Worm (Caenorhabditis elegans) whole organism, early embryonic: ENCODE data around the gene set-8.

Experiments used
- B0310.2 ChIP-seq: sonication (generic microtip); optimal IDR thresholded peaks from 2 replicates; lab custom pipeline; 2016; ENCODE audit warnings: mild to moderate bottlenecking, missing genetic modification characterization, missing compliant biosample characterization
- F13C5.2 ChIP-seq: sonication (generic microtip); optimal IDR thresholded peaks from 2 replicates; lab custom pipeline; 2017; ENCODE audit warnings: mild to moderate bottlenecking, missing genetic modification characterization, inconsistent platforms, missing compliant biosample characterization
- aly-1 ChIP-seq: sonication (generic microtip); optimal IDR thresholded peaks from 2 replicates; lab custom pipeline; 2016; ENCODE audit warnings: missing genetic modification characterization, missing compliant biosample characterization
- ama-1 ChIP-seq: fragments of 150-350 bp; optimal IDR thresholded peaks from 2 replicates; lab custom pipeline; 2014
- ceh-13 ChIP-seq: fragments of 200-800 bp; sonication (Bioruptor generic); optimal IDR thresholded peaks from 2 replicates; lab custom pipeline; 2018; ENCODE audit warnings: mild to moderate bottlenecking, missing genetic modification characterization, missing compliant biosample characterization
- ceh-36 ChIP-seq: sonication (generic microtip); optimal IDR thresholded peaks from 2 replicates; lab custom pipeline; 2016; ENCODE audit warnings: missing genetic modification characterization, inconsistent platforms, missing compliant biosample characterization
- ets-7 ChIP-seq: sonication (generic microtip); optimal IDR thresholded peaks from 2 replicates; lab custom pipeline; 2016; ENCODE audit warnings: missing genotype, missing genetic modification characterization, missing compliant biosample characterization
- flt-1 ChIP-seq: fragments of 200-800 bp; sonication (Bioruptor generic); IDR thresholded peaks from 2 replicates; pipeline ENCODE4 v1.3.6; 2022; ENCODE audit warnings: missing genetic modification characterization, missing compliant biosample characterization
- hmbx-1 ChIP-seq: sonication (generic microtip); optimal IDR thresholded peaks from 2 replicates; lab custom pipeline; 2016; ENCODE audit warnings: mild to moderate bottlenecking, missing genetic modification characterization, missing compliant biosample characterization
- hmg-4 ChIP-seq: fragments of 200-800 bp; sonication (Bioruptor generic); optimal IDR thresholded peaks from 2 replicates; lab custom pipeline; 2018; ENCODE audit warnings: mild to moderate bottlenecking, missing genetic modification characterization, missing compliant biosample characterization
- hnd-1 ChIP-seq: sonication (generic microtip); optimal IDR thresholded peaks from 2 replicates; lab custom pipeline; 2016; ENCODE audit warnings: missing genetic modification characterization, missing compliant biosample characterization
- pes-1 ChIP-seq: fragments of 200-800 bp; sonication (Bioruptor generic); IDR thresholded peaks from 2 replicates; pipeline ENCODE4 v1.3.6; 2022; ENCODE audit warnings: missing genetic modification reagents, missing genetic modification characterization, missing compliant biosample characterization
- scrt-1 ChIP-seq: fragments of 200-800 bp; sonication (Bioruptor generic); IDR thresholded peaks from 2 replicates; pipeline ENCODE4 v1.3.6; 2022; ENCODE audit warnings: missing genetic modification characterization, missing compliant biosample characterization
- sea-1 ChIP-seq: fragments of 200-800 bp; sonication (Bioruptor generic); conservative IDR thresholded peaks from 2 replicates; pipeline ENCODE4 v1.3.6; 2022; ENCODE audit warnings: missing genetic modification characterization, missing compliant biosample characterization
- tbx-11 ChIP-seq: fragments of 200-800 bp; sonication (Bioruptor generic); IDR thresholded peaks from 2 replicates; pipeline ENCODE4 v1.3.6; 2022; ENCODE audit warnings: missing genetic modification characterization, missing compliant biosample characterization
- tbx-37 ChIP-seq: fragments of 200-800 bp; sonication (Bioruptor generic); conservative IDR thresholded peaks from 2 replicates; pipeline ENCODE4 v1.3.6; 2022; ENCODE audit warnings: missing genetic modification reagents, missing genetic modification characterization, missing compliant biosample characterization
- tra-4 ChIP-seq: sonication (generic microtip); optimal IDR thresholded peaks from 2 replicates; lab custom pipeline; 2017; ENCODE audit warnings: missing genetic modification characterization, missing compliant biosample characterization

The set-8 gene

ce11 chrX:13463793-13464192, 17.3 kb downstream of the set-8 start, which contains the start of gene F02D10.2:
F02D10.2 (minus strand) TSS chrX:13463893.
- TF ChIP-seq B0310.2 (tag; lab: Kevin White, UChicago) = no peak
- no peak for TF ChIP-seq hnd-1 (tag; lab: Kevin White, UChicago)
- no peak for TF ChIP-seq hmg-4 (GFP tag; lab: Kevin White, UChicago)

- TF ChIP-seq sea-1 = no peak
- no peak for TF ChIP-seq tbx-37
- no peak for TF ChIP-seq ama-1 (lab: Kevin White, UChicago)
- no peak for TF ChIP-seq hmbx-1 (tag; lab: Kevin White, UChicago)
- TF ChIP-seq B0310.2 (tag; lab: Kevin White, UChicago) = no peak
- no peak for TF ChIP-seq pes-1 (GFP tag; lab: Robert Waterston, UW)
- TF ChIP-seq ceh-13 (GFP tag; lab: Kevin White, UChicago) = no peak
- no peak for TF ChIP-seq ceh-36 (tag; lab: Kevin White, UChicago)
- no peak for TF ChIP-seq tra-4
- no peak for TF ChIP-seq ets-7 (tag; lab: Kevin White, UChicago)
- no peak for TF ChIP-seq hmg-4 (GFP tag; lab: Kevin White, UChicago)
- no peak for TF ChIP-seq tbx-11 (GFP tag; lab: Robert Waterston, UW)
Measured at ce11 chrX:13466926-13467866, 20.7 kb downstream of the set-8 start, which contains the start of gene col-183. col-183 (minus strand) TSS chrX:13467764.

- TF ChIP-seq aly-1 (no peak), flt-1 (GFP tag; lab: Robert Waterston, UW) (no peak), tbx-11 (GFP tag; lab: Robert Waterston, UW) (no peak), pes-1 (GFP tag; lab: Robert Waterston, UW) (no peak), ceh-36 (tag; lab: Kevin White, UChicago) (no peak), sea-1 (no peak)
Measured at ce11 chrX:13469047-13469633, 22.6 kb downstream of the set-8 start, which contains the start of gene col-184. col-184 (plus strand) TSS chrX:13469455.

- TF ChIP-seq aly-1 = peak; percentile 24
- TF ChIP-seq pes-1 (GFP tag; lab: Robert Waterston, UW) = no peak
Measured at ce11 chrX:13469907-13470647, 23.6 kb downstream of the set-8 start.

ce11 chrX:13471855-13472254, 25.3 kb downstream of the set-8 start, which contains the start of gene tre-4:
tre-4 (plus strand) TSS chrX:13472155.
- TF ChIP-seq ceh-13 (GFP tag; lab: Kevin White, UChicago) (no peak), B0310.2 (tag; lab: Kevin White, UChicago) (no peak), flt-1 (GFP tag; lab: Robert Waterston, UW) (no peak), ets-7 (tag; lab: Kevin White, UChicago) (no peak), ama-1 (lab: Kevin White, UChicago) (no peak), pes-1 (GFP tag; lab: Robert Waterston, UW) (no peak), hmbx-1 (tag; lab: Kevin White, UChicago) (no peak), scrt-1 (GFP tag; lab: Robert Waterston, UW) (no peak), tbx-37 (no peak), hmg-4 (GFP tag; lab: Kevin White, UChicago) (no peak), ceh-36 (tag; lab: Kevin White, UChicago) (no peak), tbx-11 (GFP tag; lab: Robert Waterston, UW) (no peak), hnd-1 (tag; lab: Kevin White, UChicago) (no peak), F13C5.2 (tag; lab: Kevin White, UChicago) (no peak)

ce11 chrX:13477356-13477755, 30.8 kb downstream of the set-8 start, which contains the start of gene efn-3:
efn-3 (minus strand) TSS chrX:13477456.
- TF ChIP-seq ceh-36 (tag; lab: Kevin White, UChicago) (no peak), B0310.2 (tag; lab: Kevin White, UChicago) (no peak), hnd-1 (tag; lab: Kevin White, UChicago) (no peak), sea-1 (no peak), tbx-11 (GFP tag; lab: Robert Waterston, UW) (no peak), ceh-13 (GFP tag; lab: Kevin White, UChicago) (no peak), tra-4 (no peak), ets-7 (tag; lab: Kevin White, UChicago) (no peak), hmg-4 (GFP tag; lab: Kevin White, UChicago) (no peak), pes-1 (GFP tag; lab: Robert Waterston, UW) (no peak), ama-1 (lab: Kevin White, UChicago) (no peak)

- TF ChIP-seq sea-1 = no peak
- no peak for TF ChIP-seq ceh-13 (GFP tag; lab: Kevin White, UChicago)
- no peak for TF ChIP-seq F13C5.2 (tag; lab: Kevin White, UChicago)
- no peak for TF ChIP-seq ceh-36 (tag; lab: Kevin White, UChicago)
- TF ChIP-seq ets-7 (tag; lab: Kevin White, UChicago) = no peak
- no peak for TF ChIP-seq tra-4
- TF ChIP-seq scrt-1 (GFP tag; lab: Robert Waterston, UW) = no peak
Measured at ce11 chrX:13481704-13482103, 35.2 kb downstream of the set-8 start, which contains the start of gene srd-50. srd-50 (minus strand) TSS chrX:13481804.
